Fruit fly (Drosophila melanogaster) whole organism, prepupa: ENCODE results near the gene CG11811.

Experiments used
- CG16779 ChIP-seq: fragments of 200-800 bp; sonication (Bioruptor generic); optimal IDR thresholded peaks from 3 replicates; lab custom pipeline; 2017; ENCODE audit warnings: missing biosample characterization, mild to moderate bottlenecking, missing genetic modification characterization
- CG4318 ChIP-seq: fragments of 200-800 bp; sonication (Bioruptor generic); optimal IDR thresholded peaks from 3 replicates; lab custom pipeline; 2017; ENCODE audit warnings: missing biosample characterization, mild to moderate bottlenecking, missing genetic modification characterization
- CG6163 ChIP-seq: fragments of 200-800 bp; sonication (Bioruptor generic); IDR thresholded peaks from 3 replicates; pipeline ENCODE4 v1.3.6; 2022; ENCODE audit warnings: missing biosample characterization, missing genetic modification characterization
- CG6276 ChIP-seq: fragments of 200-800 bp; sonication (Bioruptor generic); optimal IDR thresholded peaks from 2 replicates; lab custom pipeline; 2017; ENCODE audit warnings: missing biosample characterization, mild to moderate bottlenecking, missing genetic modification characterization
- CG6792 ChIP-seq: fragments of 200-800 bp; sonication (Bioruptor generic); optimal IDR thresholded peaks from 3 replicates; lab custom pipeline; 2016; ENCODE audit warnings: missing biosample characterization, missing genetic modification characterization
- CG8119 ChIP-seq: fragments of 200-800 bp; sonication (Bioruptor generic); IDR thresholded peaks from 3 replicates; pipeline ENCODE4 v1.3.6; 2022; ENCODE audit warnings: missing biosample characterization, missing genetic modification characterization
- CG8632 ChIP-seq: fragments of 200-800 bp; sonication (Bioruptor generic); optimal IDR thresholded peaks from 3 replicates; lab custom pipeline; 2016; ENCODE audit warnings: missing biosample characterization, missing genetic modification characterization
- Gug ChIP-seq: fragments of 200-800 bp; sonication (Bioruptor generic); IDR thresholded peaks from 2 replicates; pipeline ENCODE4 v1.3.6; 2022; ENCODE audit warnings: missing biosample characterization, missing genetic modification characterization
- OdsH ChIP-seq: fragments of 200-800 bp; sonication (Bioruptor generic); optimal IDR thresholded peaks from 3 replicates; lab custom pipeline; 2016; ENCODE audit warnings: missing biosample characterization, missing genetic modification characterization
- Sox14 ChIP-seq: fragments of 200-800 bp; sonication (Bioruptor generic); optimal IDR thresholded peaks from 3 replicates; lab custom pipeline; 2016; ENCODE audit warnings: missing biosample characterization, missing genetic modification characterization
- lz ChIP-seq: fragments of 200-800 bp; sonication (Bioruptor generic); optimal IDR thresholded peaks from 3 replicates; lab custom pipeline; 2016; ENCODE audit warnings: missing biosample characterization, missing genetic modification characterization
- pdm3 ChIP-seq: fragments of 200-800 bp; sonication (Bioruptor generic); optimal IDR thresholded peaks from 3 replicates; lab custom pipeline; 2016; ENCODE audit warnings: missing biosample characterization, missing genetic modification characterization

DNA sequence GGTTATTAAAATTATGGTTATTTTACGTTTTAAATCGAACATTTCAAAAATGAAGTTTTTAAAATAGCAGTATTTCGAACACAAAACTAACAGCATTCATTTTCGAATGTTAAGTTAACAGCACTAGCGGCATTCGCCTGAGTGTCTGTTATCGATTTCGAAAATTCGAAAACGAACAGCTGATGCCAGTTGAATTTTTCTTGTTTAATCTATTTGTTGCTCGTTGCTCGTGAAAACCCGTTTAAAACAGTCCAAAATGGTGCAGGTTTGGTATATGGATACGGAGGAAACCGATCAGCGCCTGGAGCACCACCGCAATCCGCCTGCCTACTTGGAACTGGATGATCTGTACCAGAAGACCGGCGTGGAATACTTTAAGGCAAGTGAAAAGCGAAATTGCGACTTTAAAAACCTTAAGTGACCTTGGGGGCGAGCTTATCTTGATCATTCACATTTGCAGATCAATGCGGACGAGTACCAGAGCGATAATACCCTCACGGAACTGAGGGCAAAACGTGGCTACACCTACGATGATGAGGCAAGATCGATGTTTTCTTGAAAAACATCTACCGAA, 27.5 kb upstream of the CG11811 start, which contains the start of gene Adi1:
- TF ChIP-seq Gug (GFP tag; lab: Robert Waterston, UW) (no peak), CG6276 (GFP tag; lab: Kevin White, UChicago) (no peak), pdm3 (no peak), CG16779 (tag; lab: Kevin White, UChicago) (no peak), OdsH (no peak), lz (GFP tag; lab: Kevin White, UChicago) (no peak), Sox14 (GFP tag; lab: Kevin White, UChicago) (no peak), CG4318 (no peak), CG8119 (GFP tag; lab: Robert Waterston, UW) (no peak), CG8632 (no peak), CG6163 (GFP tag; lab: Robert Waterston, UW) (no peak), CG6792 (GFP tag; lab: Kevin White, UChicago) (no peak)
